Worm (Caenorhabditis elegans) whole organism, L4 larva: Measurements from ENCODE around the gene C50A2.7.

Source experiments
- Y75B8A.6 ChIP-seq: fragments of 200-800 bp; sonication (Bioruptor generic); IDR thresholded peaks from 2 replicates; pipeline ENCODE4 v1.3.6; 2022; ENCODE audit warnings: missing genetic modification reagents, missing genetic modification characterization, missing compliant biosample characterization
- ctbp-1 ChIP-seq: fragments of 200-800 bp; sonication (Bioruptor generic); IDR thresholded peaks from 2 replicates; pipeline ENCODE4 v1.3.6; 2022; ENCODE audit warnings: missing genetic modification reagents, missing genetic modification characterization, missing compliant biosample characterization
- fos-1 ChIP-seq: fragments of 150-350 bp; optimal IDR thresholded peaks from 2 replicates; lab custom pipeline; 2014; ENCODE audit warnings: missing biosample characterization, missing genetic modification characterization
- jun-1 ChIP-seq: fragments of 150-350 bp; optimal IDR thresholded peaks from 2 replicates; lab custom pipeline; 2014; ENCODE audit warnings: missing biosample characterization, missing genetic modification reagents, missing genetic modification characterization
- lin-1 ChIP-seq: fragments of 200-800 bp; sonication (Bioruptor generic); IDR thresholded peaks from 2 replicates; pipeline ENCODE4 v1.3.6; 2022; ENCODE audit warnings: missing genetic modification reagents, missing genetic modification characterization, missing compliant biosample characterization
- mep-1 ChIP-seq: fragments of 150-350 bp; sonication (generic microtip); optimal IDR thresholded peaks from 3 replicates; lab custom pipeline; 2014; ENCODE audit warnings: missing biosample characterization, missing genetic modification characterization
- mxl-2 ChIP-seq: fragments of 200-800 bp; sonication (Bioruptor generic); conservative IDR thresholded peaks from 2 replicates; pipeline ENCODE4 v1.3.6; 2022; ENCODE audit warnings: missing genetic modification reagents, missing genetic modification characterization, missing compliant biosample characterization
- mxl-3 ChIP-seq: fragments of 200-800 bp; sonication (Bioruptor generic); optimal IDR thresholded peaks from 2 replicates; lab custom pipeline; 2018; ENCODE audit warnings: mild to moderate bottlenecking, missing genetic modification characterization, missing compliant biosample characterization
- nhr-77 ChIP-seq: fragments of 150-350 bp; optimal IDR thresholded peaks from 2 replicates; lab custom pipeline; 2014; ENCODE audit warnings: missing biosample characterization, missing genetic modification characterization
- unc-39 ChIP-seq: sonication (generic microtip); optimal IDR thresholded peaks from 2 replicates; lab custom pipeline; 2017; ENCODE audit warnings: missing biosample characterization, missing genetic modification characterization
- unc-62 ChIP-seq, 3 experiments: fragments of 150-350 bp in 1 of 3; sonication (generic microtip); optimal IDR thresholded peaks in 2 of 3; peaks in 1 of 3; 1 replicate in 1 of 3; 2 replicates in 2 of 3; lab custom pipeline; 2014 to 2017; ENCODE audit warnings: missing biosample characterization in 3 of 3, missing genetic modification characterization in 3 of 3, missing genetic modification reagents in 3 of 3, missing genotype in 1 of 3

- TF ChIP-seq unc-39 (tag; lab: Kevin White, UChicago) (no peak), Y75B8A.6 (GFP tag; lab: Robert Waterston, UW) (no peak), unc-62 (GFP tag; optimal IDR thresholded peaks at IDR 0.05 in 1 of 2; lab: Kevin White, UChicago) (no peak), unc-62 (tag; optimal IDR thresholded peaks at IDR 0.05; lab: Kevin White, UChicago) (no peak), mxl-3 (GFP tag; lab: Kevin White, UChicago) (no peak), ctbp-1 (no peak), fos-1 (no peak), mep-1 (tag; lab: Kevin White, UChicago) (no peak), jun-1 (no peak), mxl-2 (GFP tag; lab: Robert Waterston, UW) (no peak), lin-1 (no peak), nhr-77 (tag; lab: Kevin White, UChicago) (no peak)
These were observed 44.8 kb downstream of the C50A2.7 start, which contains the start of gene dsl-1 for ce11 chrIV:1207980-1208379.
